Worm (Caenorhabditis elegans) whole organism, young adult: ENCODE results near the gene del-8.

Source experiments
- B0035.1 ChIP-seq: sonication (generic microtip); optimal IDR thresholded peaks from 2 replicates; lab custom pipeline; 2016; ENCODE audit warnings: missing genetic modification characterization, mild to moderate bottlenecking, missing compliant biosample characterization, missing genotype, missing genetic modification reagents
- B0336.3 ChIP-seq: fragments of 200-800 bp; sonication (Bioruptor generic); IDR thresholded peaks from 2 replicates; pipeline ENCODE4 v1.3.6; 2022; ENCODE audit warnings: missing genetic modification characterization, missing compliant biosample characterization
- C06A6.2 ChIP-seq: fragments of 200-800 bp; sonication (Bioruptor generic); conservative IDR thresholded peaks from 2 replicates; pipeline ENCODE4 v1.3.6; 2022; ENCODE audit warnings: missing genetic modification characterization, missing compliant biosample characterization
- F10E7.11 ChIP-seq: sonication (generic microtip); optimal IDR thresholded peaks from 2 replicates; lab custom pipeline; 2017; ENCODE audit warnings: mild to moderate bottlenecking, missing genetic modification characterization, moderate library complexity, missing compliant biosample characterization
- F33H1.4 ChIP-seq: fragments of 200-800 bp; sonication (Bioruptor generic); IDR thresholded peaks from 2 replicates; pipeline ENCODE4 v1.3.6; 2022; ENCODE audit warnings: missing genetic modification reagents, missing genetic modification characterization, missing compliant biosample characterization
- Y53F4B.3 ChIP-seq: fragments of 200-800 bp; sonication (Bioruptor generic); IDR thresholded peaks from 2 replicates; pipeline ENCODE4 v1.3.6; 2022; ENCODE audit warnings: missing genetic modification reagents, missing genetic modification characterization, missing compliant biosample characterization
- Y79H2A.3 ChIP-seq: fragments of 200-800 bp; sonication (Bioruptor generic); conservative IDR thresholded peaks from 2 replicates; pipeline ENCODE4 v1.3.6; 2022; ENCODE audit warnings: missing genetic modification reagents, missing genetic modification characterization, missing compliant biosample characterization
- ama-1 ChIP-seq, 3 experiments: fragments of 150-350 bp in 1 of 3; sonication (generic microtip) in 2 of 3; optimal IDR thresholded peaks; 2 replicates each; lab custom pipeline; 2014 to 2018; ENCODE audit warnings: missing biosample characterization in 2 of 3, missing genetic modification characterization in 2 of 3, missing genetic modification reagents in 2 of 3
- aptf-2 ChIP-seq: fragments of 200-800 bp; sonication (Bioruptor generic); conservative IDR thresholded peaks from 2 replicates; pipeline ENCODE4 v1.3.6; 2022; ENCODE audit warnings: missing genetic modification reagents, missing genetic modification characterization, missing compliant biosample characterization
- attf-5 ChIP-seq: fragments of 200-800 bp; sonication (Bioruptor generic); optimal IDR thresholded peaks from 2 replicates; lab custom pipeline; 2018; ENCODE audit warnings: mild to moderate bottlenecking, missing genetic modification characterization, missing compliant biosample characterization
- attf-6 ChIP-seq: fragments of 200-800 bp; sonication (Bioruptor generic); IDR thresholded peaks from 2 replicates; pipeline ENCODE4 v1.3.6; 2022; ENCODE audit warnings: missing genetic modification reagents, missing genetic modification characterization, missing compliant biosample characterization
- cebp-2 ChIP-seq: fragments of 200-800 bp; sonication (Bioruptor generic); IDR thresholded peaks from 2 replicates; pipeline ENCODE4 v1.3.6; 2022; ENCODE audit warnings: missing genetic modification characterization, missing compliant biosample characterization
- ceh-40 ChIP-seq: fragments of 200-800 bp; sonication (Bioruptor generic); IDR thresholded peaks from 2 replicates; pipeline ENCODE4 v1.3.6; 2022; ENCODE audit warnings: missing genetic modification characterization, missing compliant biosample characterization
- ceh-91 ChIP-seq: fragments of 200-800 bp; sonication (Bioruptor generic); IDR thresholded peaks from 2 replicates; pipeline ENCODE4 v1.3.6; 2022; ENCODE audit warnings: missing genetic modification reagents, missing genetic modification characterization, missing compliant biosample characterization
- dpff-1 ChIP-seq: sonication (generic microtip); optimal IDR thresholded peaks from 2 replicates; lab custom pipeline; 2017; ENCODE audit warnings: mild to moderate bottlenecking, missing genetic modification characterization, missing compliant biosample characterization
- hlh-26 ChIP-seq: fragments of 200-800 bp; sonication (Bioruptor generic); conservative IDR thresholded peaks from 2 replicates; pipeline ENCODE4 v1.3.6; 2022; ENCODE audit warnings: missing genetic modification reagents, missing genetic modification characterization, missing compliant biosample characterization
- hmg-1.2 ChIP-seq: fragments of 200-800 bp; sonication (Bioruptor generic); IDR thresholded peaks from 2 replicates; pipeline ENCODE4 v1.3.6; 2022; ENCODE audit warnings: missing genetic modification reagents, missing genetic modification characterization, missing compliant biosample characterization
- lin-40 ChIP-seq: sonication (generic microtip); optimal IDR thresholded peaks from 2 replicates; lab custom pipeline; 2016; ENCODE audit warnings: missing genetic modification characterization, mild to moderate bottlenecking, missing compliant biosample characterization, missing genotype, missing genetic modification reagents
- lin-54 ChIP-seq: fragments of 200-800 bp; sonication (Bioruptor generic); optimal IDR thresholded peaks from 2 replicates; lab custom pipeline; 2018; ENCODE audit warnings: mild to moderate bottlenecking, missing genetic modification characterization, missing compliant biosample characterization
- lsl-1 ChIP-seq: fragments of 200-800 bp; sonication (Bioruptor generic); optimal IDR thresholded peaks from 2 replicates; lab custom pipeline; 2018; ENCODE audit warnings: mild to moderate bottlenecking, missing genetic modification characterization, moderate library complexity, missing compliant biosample characterization
- madf-3 ChIP-seq: fragments of 200-800 bp; sonication (Bioruptor generic); IDR thresholded peaks from 2 replicates; pipeline ENCODE4 v1.3.6; 2022; ENCODE audit warnings: missing genetic modification reagents, missing genetic modification characterization, missing compliant biosample characterization
- mcd-1 ChIP-seq: fragments of 200-800 bp; sonication (Bioruptor generic); IDR thresholded peaks from 2 replicates; pipeline ENCODE4 v1.3.6; 2022; ENCODE audit warnings: missing genetic modification reagents, missing genetic modification characterization, missing compliant biosample characterization
- nfyb-1 ChIP-seq: fragments of 200-800 bp; sonication (Bioruptor generic); IDR thresholded peaks from 2 replicates; pipeline ENCODE4 v1.3.6; 2022; ENCODE audit warnings: missing genetic modification reagents, missing genetic modification characterization, missing compliant biosample characterization
- nhr-120 ChIP-seq: fragments of 200-800 bp; sonication (Bioruptor generic); IDR thresholded peaks from 2 replicates; pipeline ENCODE4 v1.3.6; 2022; ENCODE audit warnings: missing genetic modification characterization, missing compliant biosample characterization
- nhr-27 ChIP-seq: fragments of 200-800 bp; sonication (Bioruptor generic); optimal IDR thresholded peaks from 2 replicates; lab custom pipeline; 2018; ENCODE audit warnings: mild to moderate bottlenecking, missing genetic modification characterization, moderate library complexity, missing compliant biosample characterization
- nhr-80 ChIP-seq: sonication (generic microtip); optimal IDR thresholded peaks from 2 replicates; lab custom pipeline; 2016; ENCODE audit warnings: missing genetic modification characterization, missing compliant biosample characterization
- sea-2 ChIP-seq: fragments of 200-800 bp; sonication (Bioruptor generic); IDR thresholded peaks from 2 replicates; pipeline ENCODE4 v1.3.6; 2022; ENCODE audit warnings: missing genetic modification characterization, missing compliant biosample characterization
- snpc-3.4 ChIP-seq: sonication (generic microtip); optimal IDR thresholded peaks from 2 replicates; lab custom pipeline; 2017; ENCODE audit warnings: missing genetic modification characterization, mild to moderate bottlenecking, missing compliant biosample characterization, antibody characterized with exemption, moderate library complexity, missing genotype, missing genetic modification reagents
- somi-1 ChIP-seq: fragments of 200-800 bp; sonication (Bioruptor generic); optimal IDR thresholded peaks from 2 replicates; lab custom pipeline; 2018; ENCODE audit warnings: mild to moderate bottlenecking, missing genetic modification characterization, missing compliant biosample characterization
- xnd-1 ChIP-seq: sonication (generic microtip); optimal IDR thresholded peaks from 2 replicates; lab custom pipeline; 2016; ENCODE audit warnings: missing genotype, missing genetic modification reagents, missing genetic modification characterization, missing compliant biosample characterization
- ztf-18 ChIP-seq: sonication (generic microtip); optimal IDR thresholded peaks from 2 replicates; lab custom pipeline; 2016; ENCODE audit warnings: missing genotype, mild to moderate bottlenecking, missing genetic modification characterization, missing compliant biosample characterization
- ztf-26 ChIP-seq: sonication (generic microtip); optimal IDR thresholded peaks from 2 replicates; lab custom pipeline; 2017; ENCODE audit warnings: missing genetic modification characterization, missing compliant biosample characterization

The del-8 gene

DNA sequence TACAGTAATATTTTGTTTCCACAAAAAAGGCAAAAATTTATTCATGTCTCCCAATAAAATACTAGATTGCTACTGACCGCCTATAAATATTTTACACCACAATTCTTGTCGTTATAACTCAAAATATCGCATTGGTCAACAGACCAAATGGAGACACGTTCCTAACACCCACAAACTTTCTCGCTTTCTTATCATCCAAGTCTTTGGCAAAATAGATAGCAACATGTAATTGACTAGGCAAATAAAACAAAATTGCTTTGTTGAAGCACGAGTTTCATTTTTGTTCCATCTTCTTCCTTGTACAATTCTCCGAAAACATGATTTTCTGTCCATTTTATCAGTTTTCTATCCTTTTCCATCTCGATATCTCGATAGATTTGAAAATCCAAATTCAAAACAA, 13.4 kb downstream of the del-8 start:
- TF ChIP-seq B0035.1 (tag; lab: Kevin White, UChicago) (no peak), nhr-80 (peak; percentile 54), xnd-1 (tag; lab: Kevin White, UChicago) (no peak), nhr-120 (no peak)

DNA sequence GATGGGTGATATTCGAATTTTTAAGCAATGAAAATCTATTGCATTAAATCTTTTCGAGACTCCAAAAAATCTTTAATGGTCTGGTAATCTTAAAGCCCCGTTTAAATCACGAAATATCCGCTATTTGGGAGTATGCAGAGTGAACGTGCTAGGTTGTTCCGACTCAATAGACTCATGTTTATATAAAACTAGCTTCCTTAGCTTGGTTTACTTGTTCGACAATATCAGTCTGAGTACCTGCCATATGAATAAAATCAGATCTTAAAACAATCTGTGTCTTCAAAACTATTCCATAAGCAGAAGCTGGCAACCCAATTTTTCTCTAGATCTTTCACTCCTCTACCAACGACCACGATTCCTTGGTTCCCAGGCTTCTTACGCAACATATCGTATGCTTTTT, 14.0 kb downstream of the del-8 start:
- TF ChIP-seq nhr-27 (tag; lab: Kevin White, UChicago): no peak
- no peak for TF ChIP-seq mcd-1 (GFP tag; lab: Robert Waterston, UW)
- no peak for TF ChIP-seq ceh-91 (GFP tag; lab: Robert Waterston, UW)
- TF ChIP-seq snpc-3.4 (tag; lab: Kevin White, UChicago): no peak
- no peak for TF ChIP-seq hmg-1.2 (GFP tag; lab: Robert Waterston, UW)
- no peak for TF ChIP-seq ztf-18 (tag; lab: Kevin White, UChicago)
- TF ChIP-seq Y53F4B.3 (GFP tag; lab: Robert Waterston, UW): no peak
- TF ChIP-seq F10E7.11 (tag; lab: Kevin White, UChicago): no peak
- TF ChIP-seq B0336.3 (GFP tag; lab: Robert Waterston, UW): no peak
- TF ChIP-seq madf-3 (GFP tag; lab: Robert Waterston, UW): no peak

DNA sequence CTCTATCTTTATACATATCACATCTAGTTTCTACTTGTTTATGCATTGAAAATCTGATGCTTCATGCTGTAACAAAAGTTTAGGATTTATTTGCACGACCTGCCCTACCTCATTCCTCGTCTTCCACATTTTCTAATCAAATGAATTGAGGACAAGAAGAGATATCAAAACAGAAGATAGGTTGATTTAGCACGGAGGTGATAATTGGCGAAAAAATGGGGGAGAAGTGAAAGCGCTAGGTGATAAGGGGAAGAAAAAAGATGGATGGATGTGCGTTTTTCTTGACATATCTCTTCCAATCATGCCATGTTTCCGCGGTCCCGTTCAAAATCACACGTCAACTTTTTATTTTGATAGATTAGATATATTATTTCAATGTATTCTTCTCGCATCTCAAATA, 18.9 kb downstream of the del-8 start:
- peak; percentile 22 for TF ChIP-seq somi-1
- no peak for TF ChIP-seq aptf-2
- TF ChIP-seq attf-6 (GFP tag; lab: Robert Waterston, UW): no peak
- TF ChIP-seq F33H1.4 (GFP tag; lab: Robert Waterston, UW): no peak
- no peak for TF ChIP-seq lsl-1 (GFP tag; lab: Kevin White, UChicago)

ce11 chrX:9610040-9610613, 20.9 kb downstream of the del-8 start, which contains the start of gene C11E4.6:
Gene C11E4.6 (plus strand): TSS chrX:9610563.
- TF ChIP-seq lin-54 (GFP tag; lab: Kevin White, UChicago) (no peak), attf-5 (no peak), ama-1 (optimal IDR thresholded peaks at IDR 0.05; lab: Kevin White, UChicago) (no peak), ama-1 (GFP tag; optimal IDR thresholded peaks at IDR 0.05; lab: Kevin White, UChicago) (no peak), C06A6.2 (GFP tag; lab: Robert Waterston, UW) (no peak), nhr-120 (no peak), nfyb-1 (GFP tag; lab: Robert Waterston, UW) (no peak), B0336.3 (GFP tag; lab: Robert Waterston, UW) (no peak), madf-3 (GFP tag; lab: Robert Waterston, UW) (no peak), Y79H2A.3 (GFP tag; lab: Robert Waterston, UW) (no peak), dpff-1 (tag; lab: Kevin White, UChicago) (no peak), somi-1 (no peak), aptf-2 (no peak)

ce11 chrX:9616919-9617318, 27.7 kb downstream of the del-8 start, which contains the start of gene C11E4.7:
Gene C11E4.7 (plus strand): TSS chrX:9617219.
- TF ChIP-seq nfyb-1 (GFP tag; lab: Robert Waterston, UW) (no peak), lin-40 (peak; percentile 39), ztf-26 (tag; lab: Kevin White, UChicago) (peak; percentile 11), hlh-26 (no peak), cebp-2 (0 out of 2 replicates have a peak, but pooled peaks have one; percentile 33), ceh-40 (GFP tag; lab: Robert Waterston, UW) (no peak), sea-2 (GFP tag; lab: Robert Waterston, UW) (no peak)
